Fruit fly (Drosophila melanogaster): ENCODE results near the gene CG42680.
A peak's percentile ranks its signal among the peaks of the same experiment; 100 is the strongest.

CG42680 gene

DNA sequence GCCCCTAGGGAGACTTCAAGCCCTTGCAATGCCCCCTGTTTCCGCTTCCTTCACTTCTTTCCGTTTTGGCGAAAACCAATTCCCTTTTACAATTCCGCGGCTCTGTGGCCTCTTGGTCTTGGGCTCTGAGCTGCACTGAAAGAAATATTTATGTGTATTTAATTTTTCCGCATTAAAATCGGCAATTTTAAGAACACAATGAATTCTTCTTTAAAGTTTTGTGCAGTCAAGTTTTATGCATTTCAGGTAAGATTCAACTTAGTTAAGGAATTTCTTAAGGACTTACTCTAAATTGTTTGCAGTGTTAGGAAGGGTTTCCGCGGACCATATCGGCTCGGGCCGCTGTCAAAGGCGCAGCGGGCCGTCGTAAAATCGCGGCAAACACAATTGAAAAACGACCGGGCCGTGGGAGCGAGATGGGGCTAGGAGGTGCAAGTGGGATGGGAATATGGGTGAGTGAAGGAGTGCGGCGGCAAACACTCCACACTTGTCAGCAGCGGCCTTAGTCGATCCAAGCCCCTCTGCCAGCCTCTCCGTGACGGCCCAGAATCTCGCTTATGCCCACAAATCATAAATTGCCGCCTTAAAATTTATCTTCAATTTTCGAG, 35.8 kb downstream of the CG42680 start (continued):
- TF ChIP-seq sqz (GFP tag; optimal IDR thresholded peaks at IDR 0.05) (peak; percentile 22), sna (GFP tag; IDR thresholded peaks at IDR 0.05; ENCODE audit: partially characterized antibody) (no peak), cad (GFP tag; optimal IDR thresholded peaks at IDR 0.05) (no peak), grn (GFP tag; optimal IDR thresholded peaks at IDR 0.05) (no peak), CG11093 (GFP tag; IDR thresholded peaks at IDR 0.05) (no peak), slp2 (GFP tag; optimal IDR thresholded peaks at IDR 0.05) (peak; percentile 47), CoRest (tag; optimal IDR thresholded peaks at IDR 0.05) (peak; percentile 59), cwo (GFP tag; optimal IDR thresholded peaks at IDR 0.05) (peak; percentile 9), CG7987 (GFP tag; optimal IDR thresholded peaks at IDR 0.05) (peak; percentile 14), CG32532 (GFP tag; IDR thresholded peaks at IDR 0.05) (peak; percentile 33; the same call in 1 of the 2 replicates), CG17385 (GFP tag; optimal IDR thresholded peaks at IDR 0.05) (peak; percentile 21), CG7271 (tag; optimal IDR thresholded peaks at IDR 0.05) (peak; percentile 69), CG7839 (tag; optimal IDR thresholded peaks at IDR 0.05) (peak; percentile 66), tx (GFP tag; optimal IDR thresholded peaks at IDR 0.05) (peak; percentile 50), Ada2b (GFP tag; IDR thresholded peaks at IDR 0.05) (0 out of 2 replicates have a peak, but pooled peaks have one; percentile 15), dmrt11E (tag; optimal IDR thresholded peaks at IDR 0.05) (peak; percentile 87), CG6765 (GFP tag; optimal IDR thresholded peaks at IDR 0.05) (no peak), lilli (GFP tag; optimal IDR thresholded peaks at IDR 0.05) (peak; percentile 65), mld (GFP tag; IDR thresholded peaks at IDR 0.05; ENCODE audit: partially characterized antibody) (no peak), Meics (GFP tag; optimal IDR thresholded peaks at IDR 0.05) (peak; percentile 40), sug (tag; optimal IDR thresholded peaks at IDR 0.05) (no peak), CG11696 (GFP tag; IDR thresholded peaks at IDR 0.05) (peak; percentile 42; the same call in 1 of the 2 replicates), Nf-YA (GFP tag; IDR thresholded peaks at IDR 0.05) (peak; percentile 49; the same call in 1 of the 2 replicates), lab (GFP tag; optimal IDR thresholded peaks at IDR 0.05) (peak; percentile 69), salm (tag; optimal IDR thresholded peaks at IDR 0.05) (no peak), ranshi (GFP tag; IDR thresholded peaks at IDR 0.05) (peak; percentile 32; the same call in 1 of the 2 replicates), CG17802 (tag; optimal IDR thresholded peaks at IDR 0.05) (peak; percentile 55), Drgx (GFP tag; IDR thresholded peaks at IDR 0.05) (peak; percentile 62), psq (GFP tag; optimal IDR thresholded peaks at IDR 0.05) (no peak), CG17328 (GFP tag; IDR thresholded peaks at IDR 0.05) (peak; percentile 84), H15 (GFP tag; IDR thresholded peaks at IDR 0.05) (0 out of 3 replicates have a peak, but pooled peaks have one; percentile 49), Myb (GFP tag; optimal IDR thresholded peaks at IDR 0.05) (peak; percentile 43), twi (tag; optimal IDR thresholded peaks at IDR 0.05) (no peak), Mes4 (GFP tag; optimal IDR thresholded peaks at IDR 0.05) (peak; percentile 39), Six4 (GFP tag; optimal IDR thresholded peaks at IDR 0.05) (peak; percentile 56), ase (GFP tag; IDR thresholded peaks at IDR 0.05) (no peak), Lhr (GFP tag; optimal IDR thresholded peaks at IDR 0.05) (peak; percentile 11), bowl (GFP tag; IDR thresholded peaks at IDR 0.05) (no peak), Usf (GFP tag; optimal IDR thresholded peaks at IDR 0.05) (peak; percentile 23), aop (GFP tag; IDR thresholded peaks at IDR 0.05) (no peak), CG4328 (GFP tag; optimal IDR thresholded peaks at IDR 0.05) (no peak), abd-A (tag; optimal IDR thresholded peaks at IDR 0.05) (no peak), CG15601 (tag; optimal IDR thresholded peaks at IDR 0.05) (peak; percentile 61), stc (GFP tag; IDR thresholded peaks at IDR 0.05) (no peak), CG2875 (GFP tag; optimal IDR thresholded peaks at IDR 0.05) (peak; percentile 62), CG7963 (GFP tag; IDR thresholded peaks at IDR 0.05; ENCODE audit: partially characterized antibody) (no peak), NfI (GFP tag; optimal IDR thresholded peaks at IDR 0.05) (peak; percentile 36), Chrac-16 (GFP tag; optimal IDR thresholded peaks at IDR 0.05) (peak; percentile 62), sc (optimal IDR thresholded peaks at IDR 0.05) (no peak), sc (GFP tag; optimal IDR thresholded peaks at IDR 0.05) (peak; percentile 50)
